Worm (Caenorhabditis elegans) whole organism, midembryonic: ENCODE measurements around the gene K06A9.2.

Source experiments
- T22C8.4 ChIP-seq: fragments of 200-800 bp; sonication (Bioruptor generic); IDR thresholded peaks from 2 replicates; pipeline ENCODE4 v1.3.6; 2022; ENCODE audit warnings: missing genetic modification characterization, missing compliant biosample characterization
- cog-1 ChIP-seq: sonication (generic microtip); optimal IDR thresholded peaks from 2 replicates; lab custom pipeline; 2016; ENCODE audit warnings: missing genetic modification characterization, missing compliant biosample characterization
- flt-1 ChIP-seq: fragments of 200-800 bp; sonication (Bioruptor generic); IDR thresholded peaks from 2 replicates; pipeline ENCODE4 v1.3.6; 2022; ENCODE audit warnings: missing genetic modification characterization, missing compliant biosample characterization
- klf-2 ChIP-seq: fragments of 200-800 bp; sonication (Bioruptor generic); conservative IDR thresholded peaks from 2 replicates; pipeline ENCODE4 v1.3.6; 2022; ENCODE audit warnings: missing genetic modification reagents, missing genetic modification characterization, missing compliant biosample characterization
- med-1 ChIP-seq: sonication (generic microtip); optimal IDR thresholded peaks from 2 replicates; lab custom pipeline; 2017; ENCODE audit warnings: missing genetic modification characterization, mild to moderate bottlenecking, missing compliant biosample characterization, antibody characterized with exemption, missing genetic modification reagents; ENCODE audit not compliant: insufficient read depth
- ref-1 ChIP-seq: fragments of 200-800 bp; sonication (Bioruptor generic); conservative IDR thresholded peaks from 2 replicates; pipeline ENCODE4 v1.3.6; 2022; ENCODE audit warnings: missing genetic modification reagents, missing genetic modification characterization, missing compliant biosample characterization
- tab-1 ChIP-seq: fragments of 200-800 bp; sonication (Bioruptor generic); IDR thresholded peaks from 2 replicates; pipeline ENCODE4 v1.3.6; 2022; ENCODE audit warnings: missing genetic modification characterization, missing compliant biosample characterization
- ztf-23 ChIP-seq: fragments of 200-800 bp; sonication (Bioruptor generic); IDR thresholded peaks from 2 replicates; pipeline ENCODE4 v1.3.6; 2022; ENCODE audit warnings: missing genetic modification reagents, missing genetic modification characterization, missing compliant biosample characterization
- ztf-29 ChIP-seq: fragments of 200-800 bp; sonication (Bioruptor generic); IDR thresholded peaks from 2 replicates; pipeline ENCODE4 v1.3.6; 2022; ENCODE audit warnings: missing genetic modification reagents, missing genetic modification characterization, missing compliant biosample characterization

Gene K06A9.2

DNA sequence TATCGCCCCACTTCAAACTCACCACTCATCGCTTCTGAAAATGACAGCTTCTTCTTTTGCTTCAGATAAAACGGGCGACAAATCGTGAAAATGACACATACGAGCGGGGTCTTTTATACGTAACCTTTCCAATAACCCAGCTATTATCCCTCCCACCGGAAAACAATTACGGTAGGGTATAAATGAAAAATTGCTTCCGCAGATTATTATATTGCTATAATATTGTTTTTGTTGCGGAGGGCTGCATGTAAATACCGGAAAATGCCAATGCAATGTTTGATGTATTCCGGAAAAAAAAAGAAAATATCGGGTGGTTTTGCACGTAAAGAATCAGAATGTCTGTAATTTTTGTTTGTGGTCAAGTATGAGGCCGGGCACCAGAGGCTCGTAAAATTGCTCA, 34.4 kb upstream of the K06A9.2 start, which contains the start of gene F09E10.7:
TSS of gene F09E10.7 (minus strand) at position 101 of the 400 bp plus-strand sequence.
- TF ChIP-seq T22C8.4 (GFP tag; lab: Robert Waterston, UW) (no peak), cog-1 (tag; lab: Kevin White, UChicago) (no peak), ztf-29 (no peak), klf-2 (GFP tag; lab: Robert Waterston, UW) (no peak), ref-1 (GFP tag; lab: Robert Waterston, UW) (no peak), tab-1 (no peak), ztf-23 (GFP tag; lab: Robert Waterston, UW) (no peak), flt-1 (GFP tag; lab: Robert Waterston, UW) (no peak), med-1 (GFP tag; lab: Kevin White, UChicago) (no peak)

DNA sequence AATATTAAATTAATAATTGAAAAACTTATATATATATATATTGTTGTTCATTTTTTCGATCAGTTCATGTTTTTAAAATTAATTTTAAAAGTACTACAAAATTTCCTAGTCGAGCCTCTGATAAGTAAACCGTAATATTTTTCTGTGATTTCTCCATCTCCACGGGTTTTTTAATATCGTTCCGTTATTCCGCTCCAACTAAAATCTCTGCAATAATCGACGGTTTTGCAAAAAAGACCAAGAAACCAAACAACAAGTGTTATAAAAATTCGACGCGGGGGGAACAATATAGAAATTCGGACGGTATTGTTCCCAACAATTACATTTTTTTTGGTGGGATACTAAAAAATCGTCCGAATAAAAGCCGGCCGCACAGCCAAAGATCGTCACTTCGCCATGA, 33.7 kb upstream of the K06A9.2 start, which contains the start of gene F09E10.1:
TSS of gene F09E10.1 (plus strand) at position 301 of the 400 bp plus-strand sequence.
- TF ChIP-seq med-1 (GFP tag; lab: Kevin White, UChicago) (no peak), tab-1 (no peak), klf-2 (GFP tag; lab: Robert Waterston, UW) (no peak), flt-1 (GFP tag; lab: Robert Waterston, UW) (no peak), ztf-29 (no peak), cog-1 (tag; lab: Kevin White, UChicago) (no peak), T22C8.4 (GFP tag; lab: Robert Waterston, UW) (no peak), ref-1 (GFP tag; lab: Robert Waterston, UW) (no peak), ztf-23 (GFP tag; lab: Robert Waterston, UW) (no peak)

DNA sequence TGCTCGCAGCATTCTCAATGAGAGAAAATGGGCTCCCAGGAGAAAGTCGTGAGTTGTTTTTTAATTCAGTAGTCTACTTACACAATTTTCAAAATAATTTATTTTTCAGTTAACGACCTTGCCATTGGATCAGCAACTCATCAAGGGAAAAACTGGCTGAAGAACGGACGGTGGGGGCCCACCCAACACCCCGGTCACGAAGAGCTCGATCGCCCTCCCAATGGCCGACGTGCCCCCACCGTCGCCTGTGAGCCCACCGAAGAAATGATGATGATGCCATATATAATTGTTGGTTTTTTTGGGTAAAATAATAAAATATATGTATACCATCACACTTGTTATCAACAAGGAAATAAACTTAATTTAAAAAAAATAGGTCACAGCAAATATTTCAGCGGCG, 33.3 kb upstream of the K06A9.2 start:
- no peak for TF ChIP-seq ztf-29
- TF ChIP-seq flt-1 (GFP tag; lab: Robert Waterston, UW), result no peak
- no peak for TF ChIP-seq tab-1
- TF ChIP-seq cog-1 (tag; lab: Kevin White, UChicago), result no peak
- TF ChIP-seq med-1 (GFP tag; lab: Kevin White, UChicago), result no peak
- TF ChIP-seq T22C8.4 (GFP tag; lab: Robert Waterston, UW), result no peak
- TF ChIP-seq klf-2 (GFP tag; lab: Robert Waterston, UW), result no peak
- no peak for TF ChIP-seq ref-1 (GFP tag; lab: Robert Waterston, UW)
- TF ChIP-seq ztf-23 (GFP tag; lab: Robert Waterston, UW), result no peak

DNA sequence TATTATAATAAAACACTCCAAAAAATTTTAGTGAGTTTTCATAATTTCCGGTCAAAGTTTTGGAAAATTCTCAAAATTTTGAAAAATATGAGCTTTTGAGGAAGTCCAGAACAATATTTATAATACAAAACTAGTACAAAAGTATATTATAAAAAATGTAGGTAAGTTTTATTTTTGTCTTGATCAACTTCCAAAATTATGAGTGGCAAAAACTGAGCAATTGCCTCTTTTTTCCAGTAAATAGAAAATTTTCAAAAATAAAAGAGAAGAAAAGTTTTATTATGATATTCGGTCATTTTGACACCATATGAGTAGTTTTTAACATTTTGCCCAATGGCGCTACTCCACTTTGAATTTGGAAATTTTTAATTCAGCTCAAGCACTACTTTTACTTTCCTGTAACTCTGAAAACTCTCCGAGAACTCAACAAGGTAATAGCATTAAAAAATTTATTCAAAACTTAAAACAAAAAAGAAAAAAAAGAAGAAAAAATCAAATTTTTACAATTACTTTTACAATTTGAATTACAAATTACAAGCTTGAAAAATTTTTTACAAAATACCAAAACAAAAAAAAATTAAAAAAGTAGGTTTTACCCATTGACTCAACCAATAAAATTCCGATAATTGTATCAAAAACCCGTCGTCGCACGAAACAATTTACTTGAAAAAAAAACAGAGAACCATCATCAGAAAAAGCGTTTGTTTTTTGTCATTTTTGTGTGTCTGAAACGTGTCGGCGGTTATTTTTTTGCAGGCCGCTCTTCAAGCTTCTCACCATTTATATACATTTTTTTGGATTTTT, 32.3 kb upstream of the K06A9.2 start:
- TF ChIP-seq T22C8.4 (GFP tag; lab: Robert Waterston, UW) (no peak), med-1 (GFP tag; lab: Kevin White, UChicago) (no peak), ref-1 (GFP tag; lab: Robert Waterston, UW) (no peak), tab-1 (no peak), ztf-23 (GFP tag; lab: Robert Waterston, UW) (no peak), flt-1 (GFP tag; lab: Robert Waterston, UW) (no peak), ztf-29 (no peak), klf-2 (GFP tag; lab: Robert Waterston, UW) (no peak), cog-1 (tag; lab: Kevin White, UChicago) (no peak)

DNA sequence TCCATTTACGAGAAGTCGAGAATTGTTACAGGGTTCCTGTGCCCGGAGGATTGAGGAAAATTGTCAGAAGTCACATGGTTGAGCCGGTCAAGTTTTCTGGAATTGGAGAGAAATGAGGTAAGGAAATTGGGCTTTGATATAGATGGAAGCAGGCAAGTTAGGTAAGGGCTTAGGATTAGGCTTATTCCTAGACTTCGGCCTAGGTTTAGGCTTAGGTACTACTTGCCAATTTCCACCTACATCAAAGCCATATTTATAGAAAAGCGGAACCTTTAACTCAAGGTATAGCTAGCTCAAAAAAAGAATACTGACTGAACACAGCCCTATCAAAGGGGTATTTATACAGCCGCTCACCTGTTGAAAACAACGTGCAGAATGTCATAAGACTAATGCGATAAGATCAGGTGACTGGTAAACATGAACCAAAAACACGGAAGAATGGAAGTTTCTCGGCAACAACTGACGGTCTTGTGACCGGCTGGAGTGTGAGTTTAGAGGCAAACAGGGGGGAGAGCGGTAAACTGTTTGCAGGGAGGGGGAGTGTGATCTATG, 31.6 kb upstream of the K06A9.2 start:
- TF ChIP-seq T22C8.4 (GFP tag; lab: Robert Waterston, UW), result no peak
- no peak for TF ChIP-seq flt-1 (GFP tag; lab: Robert Waterston, UW)
- no peak for TF ChIP-seq ztf-23 (GFP tag; lab: Robert Waterston, UW)
- no peak for TF ChIP-seq ref-1 (GFP tag; lab: Robert Waterston, UW)
- TF ChIP-seq tab-1, result no peak
- TF ChIP-seq cog-1 (tag; lab: Kevin White, UChicago), result no peak
- no peak for TF ChIP-seq klf-2 (GFP tag; lab: Robert Waterston, UW)
- no peak for TF ChIP-seq ztf-29
- TF ChIP-seq med-1 (GFP tag; lab: Kevin White, UChicago), result no peak

DNA sequence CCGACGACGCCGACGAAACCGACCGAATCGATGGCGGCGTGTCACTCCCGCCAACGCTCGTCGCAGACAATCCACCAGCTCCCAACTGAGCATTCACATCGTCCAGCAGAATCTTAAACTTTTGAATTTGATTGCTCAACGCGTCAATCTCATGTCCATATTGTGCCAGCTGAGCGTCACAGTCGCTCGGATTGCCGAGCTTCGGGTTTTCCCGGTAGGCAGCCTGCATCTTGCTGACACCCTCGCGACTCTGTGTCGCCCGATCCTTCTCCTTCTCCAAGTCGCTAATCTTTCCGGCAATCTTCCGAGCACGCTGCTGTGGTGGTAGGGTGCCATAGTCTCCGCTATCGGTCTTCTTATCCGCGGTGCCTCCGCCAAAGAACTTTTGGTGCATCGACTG, 23.9 kb upstream of the K06A9.2 start:
- TF ChIP-seq cog-1 (tag; lab: Kevin White, UChicago) (no peak), ref-1 (GFP tag; lab: Robert Waterston, UW) (no peak), tab-1 (no peak), ztf-29 (no peak), T22C8.4 (GFP tag; lab: Robert Waterston, UW) (no peak), med-1 (GFP tag; lab: Kevin White, UChicago) (no peak), flt-1 (GFP tag; lab: Robert Waterston, UW) (no peak), klf-2 (GFP tag; lab: Robert Waterston, UW) (no peak), ztf-23 (GFP tag; lab: Robert Waterston, UW) (no peak)

DNA sequence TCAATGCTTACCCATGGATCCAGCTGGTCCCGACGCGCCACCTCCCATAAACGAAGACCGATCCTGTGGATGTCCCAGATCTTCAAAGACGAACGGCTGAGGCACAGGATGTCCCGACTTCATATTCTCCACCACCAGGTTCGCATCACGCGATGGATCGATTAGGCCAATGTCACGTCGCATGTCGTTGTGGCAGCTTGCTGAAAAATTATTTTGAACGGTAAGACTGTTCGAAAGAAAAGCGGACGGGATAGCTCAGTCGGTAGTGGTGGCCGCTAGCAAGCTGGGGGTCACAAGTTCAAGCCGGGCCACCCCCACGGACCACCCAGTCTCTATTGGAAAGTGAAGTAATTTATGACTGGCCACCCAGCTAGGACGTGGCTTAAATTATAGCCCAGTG, 23.0 kb upstream of the K06A9.2 start:
- TF ChIP-seq med-1 (GFP tag; lab: Kevin White, UChicago) (no peak), tab-1 (no peak), ref-1 (GFP tag; lab: Robert Waterston, UW) (no peak), ztf-29 (no peak), ztf-23 (GFP tag; lab: Robert Waterston, UW) (no peak), T22C8.4 (GFP tag; lab: Robert Waterston, UW) (no peak), flt-1 (GFP tag; lab: Robert Waterston, UW) (no peak), klf-2 (GFP tag; lab: Robert Waterston, UW) (no peak), cog-1 (tag; lab: Kevin White, UChicago) (no peak)

DNA sequence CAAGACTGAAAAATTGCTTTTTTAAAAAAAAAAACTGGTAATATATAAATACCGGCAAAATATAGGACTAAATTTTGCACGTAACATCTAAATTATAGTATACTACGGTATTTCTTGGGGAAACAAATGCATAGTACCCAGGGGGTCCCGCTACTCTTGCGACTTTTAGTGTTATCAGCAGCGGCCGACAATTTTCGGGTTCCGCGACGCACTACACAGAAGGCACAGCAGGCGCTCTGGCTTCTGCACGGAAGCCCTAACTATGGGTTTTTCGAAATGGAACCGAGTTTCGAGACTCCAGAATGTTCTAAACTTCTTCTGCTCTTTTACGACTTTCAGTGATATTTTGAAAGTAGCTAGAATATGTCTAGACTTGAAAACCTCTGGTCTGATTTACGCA, 19.6 kb upstream of the K06A9.2 start:
- TF ChIP-seq ref-1 (GFP tag; lab: Robert Waterston, UW) (no peak), ztf-29 (no peak), tab-1 (no peak), cog-1 (tag; lab: Kevin White, UChicago) (no peak), klf-2 (GFP tag; lab: Robert Waterston, UW) (no peak), ztf-23 (GFP tag; lab: Robert Waterston, UW) (no peak), med-1 (GFP tag; lab: Kevin White, UChicago) (no peak), flt-1 (GFP tag; lab: Robert Waterston, UW) (no peak), T22C8.4 (GFP tag; lab: Robert Waterston, UW) (no peak)
